Fruit fly (Drosophila melanogaster) whole organism, embryonic: ENCODE results near the gene Ccdc114.

Experiments
- BEAF-32 ChIP-seq: fragments of 200-800 bp; sonication (Bioruptor generic); optimal IDR thresholded peaks from 3 replicates; lab custom pipeline; 2017; ENCODE audit warnings: missing biosample characterization, missing genetic modification characterization, mild to moderate bottlenecking, moderate library complexity, missing genetic modification reagents
- CG10267 ChIP-seq: fragments of 200-800 bp; sonication (Bioruptor generic); optimal IDR thresholded peaks from 2 replicates; lab custom pipeline; 2018; ENCODE audit warnings: missing biosample characterization, mild to moderate bottlenecking, missing genetic modification characterization, moderate library complexity
- CG11504 ChIP-seq: fragments of 200-800 bp; sonication (Bioruptor generic); optimal IDR thresholded peaks from 3 replicates; lab custom pipeline; 2019; ENCODE audit warnings: missing biosample characterization, mild to moderate bottlenecking, missing genetic modification characterization, moderate library complexity
- CG1233 ChIP-seq: fragments of 200-800 bp; sonication (Bioruptor generic); optimal IDR thresholded peaks from 4 replicates; lab custom pipeline; 2018; ENCODE audit warnings: missing biosample characterization, mild to moderate bottlenecking, missing genetic modification characterization
- CG12659 ChIP-seq: fragments of 200-800 bp; sonication (Bioruptor generic); optimal IDR thresholded peaks from 3 replicates; lab custom pipeline; 2017; ENCODE audit warnings: mild to moderate bottlenecking, missing biosample characterization, missing genetic modification reagents, missing genetic modification characterization
- CG13123 ChIP-seq: fragments of 200-800 bp; sonication (Bioruptor generic); optimal IDR thresholded peaks from 2 replicates; lab custom pipeline; 2016; ENCODE audit warnings: missing biosample characterization, missing genetic modification characterization
- CG16813 ChIP-seq: fragments of 200-800 bp; sonication (Bioruptor generic); IDR thresholded peaks from 3 replicates; pipeline ENCODE4 v1.3.6; 2022; ENCODE audit warnings: missing biosample characterization, missing genetic modification characterization; ENCODE audit not compliant: partially characterized antibody
- CG17328 ChIP-seq: fragments of 200-800 bp; sonication (Bioruptor generic); IDR thresholded peaks from 2 replicates; pipeline ENCODE4 v1.3.6; 2022; ENCODE audit warnings: missing biosample characterization, missing genetic modification characterization
- CG2129 ChIP-seq: fragments of 200-800 bp; sonication (Bioruptor generic); IDR thresholded peaks from 2 replicates; pipeline ENCODE4 v1.3.6; 2022; ENCODE audit warnings: missing biosample characterization, missing genetic modification characterization; ENCODE audit not compliant: partially characterized antibody
- CG2712 ChIP-seq: fragments of 200-800 bp; optimal IDR thresholded peaks from 3 replicates; lab custom pipeline; 2019; ENCODE audit warnings: missing biosample characterization, mild to moderate bottlenecking, missing genetic modification characterization, moderate library complexity
- CG31388 ChIP-seq: fragments of 200-800 bp; sonication (Bioruptor generic); optimal IDR thresholded peaks from 2 replicates; lab custom pipeline; 2016; ENCODE audit warnings: missing biosample characterization, missing genetic modification characterization
- CG42726 ChIP-seq: fragments of 200-800 bp; sonication (Bioruptor generic); IDR thresholded peaks from 2 replicates; pipeline ENCODE4 v1.3.6; 2022; ENCODE audit warnings: missing biosample characterization, missing genetic modification characterization; ENCODE audit not compliant: partially characterized antibody
- CG4424 ChIP-seq: fragments of 200-800 bp; sonication (Bioruptor generic); optimal IDR thresholded peaks from 3 replicates; lab custom pipeline; 2016; ENCODE audit warnings: missing biosample characterization, missing genetic modification characterization
- CG6689 ChIP-seq: fragments of 200-800 bp; sonication (Bioruptor generic); IDR thresholded peaks from 2 replicates; pipeline ENCODE4 v1.3.6; 2022; ENCODE audit warnings: missing biosample characterization, missing genetic modification characterization
- CG6854 ChIP-seq: fragments of 200-800 bp; sonication (Bioruptor generic); optimal IDR thresholded peaks from 3 replicates; lab custom pipeline; 2017; ENCODE audit warnings: missing biosample characterization, mild to moderate bottlenecking, missing genetic modification characterization
- CG9609 ChIP-seq: fragments of 200-800 bp; sonication (Bioruptor generic); optimal IDR thresholded peaks from 3 replicates; lab custom pipeline; 2016; ENCODE audit warnings: missing biosample characterization, missing genetic modification characterization
- CoRest ChIP-seq: fragments of 200-800 bp; sonication (Bioruptor generic); optimal IDR thresholded peaks from 3 replicates; lab custom pipeline; 2018; ENCODE audit warnings: missing biosample characterization, mild to moderate bottlenecking, missing genetic modification characterization, moderate library complexity
- Dll ChIP-seq: fragments of 200-800 bp; sonication (Bioruptor generic); IDR thresholded peaks from 4 replicates; pipeline ENCODE4 v1.3.6; 2022; ENCODE audit warnings: missing biosample characterization, missing genetic modification characterization; ENCODE audit not compliant: partially characterized antibody
- Doc3 ChIP-seq: fragments of 200-800 bp; sonication (Bioruptor generic); IDR thresholded peaks from 3 replicates; pipeline ENCODE4 v1.3.6; 2022; ENCODE audit warnings: missing biosample characterization, missing genetic modification characterization; ENCODE audit not compliant: partially characterized antibody
- E2f2 ChIP-seq: fragments of 200-800 bp; sonication (Bioruptor generic); IDR thresholded peaks from 2 replicates; pipeline ENCODE4 v1.3.6; 2022; ENCODE audit warnings: missing biosample characterization, missing genetic modification characterization
- Ets97D ChIP-seq: fragments of 200-800 bp; sonication (Bioruptor generic); optimal IDR thresholded peaks from 3 replicates; lab custom pipeline; 2016; ENCODE audit warnings: missing biosample characterization, missing genetic modification characterization
- HLH4C ChIP-seq: fragments of 200-800 bp; sonication (Bioruptor generic); IDR thresholded peaks from 3 replicates; pipeline ENCODE4 v1.3.6; 2022; ENCODE audit warnings: missing biosample characterization, missing genetic modification characterization; ENCODE audit not compliant: partially characterized antibody
- HLHmδ ChIP-seq: fragments of 200-800 bp; sonication (Bioruptor generic); optimal IDR thresholded peaks from 2 replicates; lab custom pipeline; 2018; ENCODE audit warnings: missing biosample characterization, mild to moderate bottlenecking, missing genetic modification characterization, moderate library complexity
- Hr78 ChIP-seq, 2 experiments: fragments of 200-800 bp in 1 of 2; fragments of >200 bp in 1 of 2; sonication (Bioruptor generic) in 1 of 2; optimal IDR thresholded peaks; 2 replicates each; lab custom pipeline; 2017 to 2019; ENCODE audit warnings: missing biosample characterization in 2 of 2, missing genetic modification characterization in 2 of 2, mild to moderate bottlenecking in 1 of 2, moderate library complexity in 1 of 2
- Lhr ChIP-seq: fragments of 200-800 bp; sonication (Bioruptor generic); optimal IDR thresholded peaks from 3 replicates; lab custom pipeline; 2017; ENCODE audit warnings: mild to moderate bottlenecking, missing biosample characterization, missing genetic modification reagents, missing genetic modification characterization
- Lpt ChIP-seq: fragments of >200 bp; optimal IDR thresholded peaks from 2 replicates; lab custom pipeline; 2018; ENCODE audit warnings: missing biosample characterization, missing genetic modification characterization
- MBD-R2 ChIP-seq: fragments of 200-800 bp; sonication (Bioruptor generic); IDR thresholded peaks from 2 replicates; pipeline ENCODE4 v1.3.6; 2022; ENCODE audit warnings: missing biosample characterization, missing genetic modification characterization
- Med ChIP-seq: fragments of 200-800 bp; sonication (Bioruptor generic); peaks from one replicate; lab custom pipeline; 2016; ENCODE audit warnings: missing biosample characterization, missing genetic modification characterization, mild to moderate bottlenecking, inconsistent platforms, moderate library complexity
- Nf-YB ChIP-seq: fragments of 200-800 bp; sonication (Bioruptor generic); optimal IDR thresholded peaks from 3 replicates; lab custom pipeline; 2019; ENCODE audit warnings: missing biosample characterization, mild to moderate bottlenecking, missing genetic modification characterization, moderate library complexity
- Nf-YC ChIP-seq: fragments of 200-800 bp; optimal IDR thresholded peaks from 3 replicates; lab custom pipeline; 2019; ENCODE audit warnings: missing biosample characterization, mild to moderate bottlenecking, missing genetic modification characterization, moderate library complexity
- Ptx1 ChIP-seq: fragments of 200-800 bp; sonication (Bioruptor generic); IDR thresholded peaks from 2 replicates; pipeline ENCODE4 v1.3.6; 2022; ENCODE audit warnings: missing biosample characterization, missing genetic modification characterization
- ab ChIP-seq: fragments of 200-800 bp; sonication (Bioruptor generic); optimal IDR thresholded peaks from 2 replicates; lab custom pipeline; 2016; ENCODE audit warnings: missing biosample characterization, missing genetic modification characterization
- bcd ChIP-seq: fragments of 200-800 bp; sonication (Bioruptor generic); optimal IDR thresholded peaks from 2 replicates; lab custom pipeline; 2017; ENCODE audit warnings: missing biosample characterization, mild to moderate bottlenecking, missing genetic modification characterization
- crp ChIP-seq, 2 experiments: fragments of 200-800 bp; sonication (Bioruptor generic); optimal IDR thresholded peaks; 2 replicates in 1 of 2; 3 replicates in 1 of 2; lab custom pipeline; 2017; ENCODE audit warnings: missing biosample characterization in 2 of 2, missing genetic modification characterization in 2 of 2, mild to moderate bottlenecking in 1 of 2, moderate library complexity in 1 of 2
- dan ChIP-seq: fragments of 200-800 bp; sonication (Bioruptor generic); IDR thresholded peaks from 2 replicates; pipeline ENCODE4 v1.3.6; 2022; ENCODE audit warnings: missing biosample characterization, missing genetic modification characterization
- dmrt11E ChIP-seq: fragments of 200-800 bp; sonication (Bioruptor generic); optimal IDR thresholded peaks from 3 replicates; lab custom pipeline; 2018; ENCODE audit warnings: missing biosample characterization, mild to moderate bottlenecking, missing genetic modification characterization, moderate library complexity
- jumu ChIP-seq: fragments of 200-800 bp; sonication (Bioruptor generic); optimal IDR thresholded peaks from 3 replicates; lab custom pipeline; 2016; ENCODE audit warnings: missing biosample characterization, missing genetic modification characterization
- kah ChIP-seq: fragments of 200-800 bp; sonication (Bioruptor generic); optimal IDR thresholded peaks from 2 replicates; lab custom pipeline; 2018; ENCODE audit warnings: missing biosample characterization, mild to moderate bottlenecking, missing genetic modification characterization
- knrl ChIP-seq: fragments of 200-800 bp; sonication (Bioruptor generic); IDR thresholded peaks from 3 replicates; pipeline ENCODE4 v1.3.6; 2022; ENCODE audit warnings: missing biosample characterization, missing genetic modification characterization; ENCODE audit not compliant: partially characterized antibody
- lmd ChIP-seq: fragments of 200-800 bp; sonication (Bioruptor generic); IDR thresholded peaks from 2 replicates; pipeline ENCODE4 v1.3.6; 2022; ENCODE audit warnings: missing biosample characterization, missing genetic modification characterization
- lov ChIP-seq, 2 experiments: fragments of 200-800 bp in 1 of 2; fragments of >200 bp in 1 of 2; sonication (Bioruptor generic) in 1 of 2; IDR thresholded peaks in 1 of 2; optimal IDR thresholded peaks in 1 of 2; 2 replicates in 1 of 2; 3 replicates in 1 of 2; pipeline versions ENCODE4 v1.3.6 to Lab custom; 2017 to 2022; ENCODE audit warnings: missing biosample characterization in 1 of 2, missing genetic modification characterization in 1 of 2
- maf-S ChIP-seq: fragments of 200-800 bp; sonication (Bioruptor generic); optimal IDR thresholded peaks from 2 replicates; lab custom pipeline; 2016; ENCODE audit warnings: missing biosample characterization, missing genetic modification characterization
- pita ChIP-seq: fragments of 200-800 bp; sonication (Bioruptor generic); optimal IDR thresholded peaks from 2 replicates; lab custom pipeline; 2017; ENCODE audit warnings: missing biosample characterization, mild to moderate bottlenecking, missing genetic modification characterization
- pzg ChIP-seq: fragments of 200-800 bp; sonication (Bioruptor generic); optimal IDR thresholded peaks from 3 replicates; lab custom pipeline; 2018; ENCODE audit warnings: missing biosample characterization, mild to moderate bottlenecking, missing genetic modification characterization, moderate library complexity
- sqz ChIP-seq: fragments of 200-800 bp; sonication (Bioruptor generic); optimal IDR thresholded peaks from 3 replicates; lab custom pipeline; 2018; ENCODE audit warnings: missing biosample characterization, mild to moderate bottlenecking, missing genetic modification characterization
- sr ChIP-seq: fragments of 200-800 bp; sonication (Bioruptor generic); IDR thresholded peaks from 3 replicates; pipeline ENCODE4 v1.3.6; 2022; ENCODE audit warnings: missing biosample characterization, missing genetic modification characterization
- tap ChIP-seq: fragments of 200-800 bp; optimal IDR thresholded peaks from 3 replicates; lab custom pipeline; 2019; ENCODE audit warnings: missing biosample characterization, mild to moderate bottlenecking, missing genetic modification characterization, moderate library complexity
- unc-4 ChIP-seq: fragments of 200-800 bp; sonication (Bioruptor generic); IDR thresholded peaks from 2 replicates; pipeline ENCODE4 v1.3.6; 2022; ENCODE audit warnings: missing biosample characterization, missing genetic modification characterization; ENCODE audit not compliant: partially characterized antibody
- zfh2 ChIP-seq: fragments of 200-800 bp; sonication (Bioruptor generic); optimal IDR thresholded peaks from 2 replicates; lab custom pipeline; 2016; ENCODE audit warnings: missing biosample characterization, missing genetic modification characterization

The Ccdc114 gene

DNA sequence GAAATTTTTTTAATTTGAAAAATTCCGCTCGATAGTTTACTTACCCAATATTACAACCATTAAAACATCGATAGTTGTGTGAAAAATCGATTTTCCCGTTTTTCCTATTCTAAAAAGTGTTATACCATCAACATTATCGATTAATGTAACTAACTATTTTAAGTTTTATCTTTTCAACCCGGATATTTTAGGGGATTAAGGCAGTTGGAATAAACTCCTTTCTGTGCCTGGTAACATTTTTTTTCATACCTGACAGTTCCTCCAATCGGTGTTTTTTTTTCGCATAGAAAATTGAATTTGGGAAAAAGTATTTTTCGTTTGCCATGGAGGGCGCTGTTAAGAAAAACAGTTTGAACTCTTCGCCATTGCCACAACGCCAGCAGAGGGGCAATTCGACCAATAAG, 15.5 kb upstream of the Ccdc114 start, which contains the start of gene nonA-l (continued):
- TF ChIP-seq Dll (GFP tag; lab: Robert Waterston, UW) (peak; percentile 90), CG4424 (GFP tag; lab: Kevin White, UChicago) (no peak), CG11504 (tag; lab: Kevin White, UChicago) (peak; percentile 89), CG13123 (no peak), Doc3 (GFP tag; lab: Robert Waterston, UW) (peak; percentile 69), zfh2 (GFP tag; lab: Kevin White, UChicago) (no peak), CG17328 (no peak), Lpt (GFP tag; lab: Kevin White, UChicago) (no peak), tap (tag; lab: Kevin White, UChicago) (no peak), CG9609 (GFP tag; lab: Kevin White, UChicago) (no peak), CoRest (tag; lab: Kevin White, UChicago) (peak; percentile 53), CG6854 (GFP tag; lab: Kevin White, UChicago) (no peak), sqz (GFP tag; lab: Kevin White, UChicago) (peak; percentile 20), Nf-YC (tag; lab: Kevin White, UChicago) (peak; percentile 51), CG10267 (tag; lab: Kevin White, UChicago) (peak; percentile 40), Med (GFP tag; lab: Kevin White, UChicago) (no peak), E2f2 (GFP tag; lab: Robert Waterston, UW) (peak; percentile 96), unc-4 (GFP tag; lab: Robert Waterston, UW) (peak; percentile 87), CG2129 (GFP tag; lab: Robert Waterston, UW) (peak; percentile 61), lov (optimal IDR thresholded peaks at IDR 0.05; lab: Kevin White, UChicago) (no peak), lov (GFP tag; IDR thresholded peaks at IDR 0.05; lab: Robert Waterston, UW) (no peak), crp (GFP tag; optimal IDR thresholded peaks at IDR 0.05; lab: Kevin White, UChicago) (no peak), MBD-R2 (GFP tag; lab: Robert Waterston, UW) (peak; percentile 25; the same call in 1 of the 2 replicates), HLHmδ (GFP tag; lab: Kevin White, UChicago) (no peak), maf-S (GFP tag; lab: Kevin White, UChicago) (no peak), CG12659 (GFP tag; lab: Kevin White, UChicago) (peak; percentile 56), sr (GFP tag; lab: Robert Waterston, UW) (no peak), Ptx1 (GFP tag; lab: Robert Waterston, UW) (no peak), CG42726 (GFP tag; lab: Robert Waterston, UW) (0 out of 2 replicates have a peak, but pooled peaks have one; percentile 4), Ets97D (GFP tag; lab: Kevin White, UChicago) (peak; percentile 61), CG1233 (GFP tag; lab: Kevin White, UChicago) (no peak), pzg (GFP tag; lab: Kevin White, UChicago) (peak; percentile 70), jumu (GFP tag; lab: Kevin White, UChicago) (no peak), CG6689 (no peak), dan (GFP tag; lab: Robert Waterston, UW) (no peak), dmrt11E (tag; lab: Kevin White, UChicago) (no peak), HLH4C (peak; percentile 87), Hr78 (GFP tag; optimal IDR thresholded peaks at IDR 0.05; lab: Kevin White, UChicago) (no peak), Lhr (GFP tag; lab: Kevin White, UChicago) (peak; percentile 38), ab (GFP tag; lab: Kevin White, UChicago) (no peak), CG31388 (no peak), bcd (no peak), Nf-YB (GFP tag; lab: Kevin White, UChicago) (peak; percentile 17), pita (GFP tag; lab: Kevin White, UChicago) (peak; percentile 55), CG16813 (GFP tag; lab: Robert Waterston, UW) (peak; percentile 88), lmd (no peak), BEAF-32 (GFP tag; lab: Kevin White, UChicago) (peak; percentile 86), CG2712 (peak; percentile 39), kah (GFP tag; lab: Kevin White, UChicago) (no peak), knrl (peak; percentile 83)
